Fruit fly (Drosophila melanogaster) whole organism, embryonic: ENCODE data around the gene spd-2.

Source experiments
- ATbp ChIP-seq: fragments of 200-800 bp; sonication (Bioruptor generic); optimal IDR thresholded peaks from 2 replicates; lab custom pipeline; 2017; ENCODE audit warnings: missing biosample characterization, mild to moderate bottlenecking, missing genetic modification characterization, missing genetic modification reagents
- Asciz ChIP-seq: fragments of 200-800 bp; sonication (Bioruptor generic); optimal IDR thresholded peaks from 2 replicates; lab custom pipeline; 2017; ENCODE audit warnings: missing biosample characterization, mild to moderate bottlenecking, missing genetic modification characterization, missing genetic modification reagents
- CG10209 ChIP-seq: fragments of 200-800 bp; sonication (Bioruptor generic); optimal IDR thresholded peaks from 3 replicates; lab custom pipeline; 2017; ENCODE audit warnings: missing biosample characterization, mild to moderate bottlenecking, missing genetic modification characterization, missing genetic modification reagents
- CG10431 ChIP-seq: fragments of 200-800 bp; sonication (Bioruptor generic); optimal IDR thresholded peaks from 3 replicates; lab custom pipeline; 2018; ENCODE audit warnings: missing biosample characterization, mild to moderate bottlenecking, missing genetic modification characterization
- CG10462 ChIP-seq: fragments of 200-800 bp; sonication (Bioruptor generic); optimal IDR thresholded peaks from 2 replicates; lab custom pipeline; 2016; ENCODE audit warnings: missing biosample characterization, missing genetic modification characterization
- CG10959 ChIP-seq: fragments of 200-800 bp; sonication (Bioruptor generic); IDR thresholded peaks from 2 replicates; pipeline ENCODE4 v1.3.6; 2022; ENCODE audit warnings: missing biosample characterization, missing genetic modification characterization
- CG11085 ChIP-seq: fragments of 200-800 bp; sonication (Bioruptor generic); IDR thresholded peaks from 2 replicates; pipeline ENCODE4 v1.3.6; 2022; ENCODE audit warnings: missing biosample characterization, missing genetic modification characterization
- CG11398 ChIP-seq: fragments of 200-800 bp; sonication (Bioruptor generic); optimal IDR thresholded peaks from 2 replicates; lab custom pipeline; 2016; ENCODE audit warnings: missing biosample characterization, missing genetic modification characterization
- CG12391 ChIP-seq: fragments of 200-800 bp; sonication (Bioruptor generic); optimal IDR thresholded peaks from 3 replicates; lab custom pipeline; 2018; ENCODE audit warnings: missing biosample characterization, mild to moderate bottlenecking, missing genetic modification characterization, moderate library complexity
- CG13287 ChIP-seq: fragments of 200-800 bp; sonication (Bioruptor generic); IDR thresholded peaks from 2 replicates; pipeline ENCODE4 v1.3.6; 2022; ENCODE audit warnings: missing biosample characterization, missing genetic modification characterization; ENCODE audit not compliant: partially characterized antibody
- CG18262 ChIP-seq: fragments of 200-800 bp; optimal IDR thresholded peaks from 3 replicates; lab custom pipeline; 2019; ENCODE audit warnings: missing biosample characterization, mild to moderate bottlenecking, missing genetic modification characterization, moderate library complexity
- CG43689 ChIP-seq: fragments of 200-800 bp; sonication (Bioruptor generic); IDR thresholded peaks from 2 replicates; pipeline ENCODE4 v1.3.6; 2022; ENCODE audit warnings: missing biosample characterization, missing genetic modification characterization
- CG5245 ChIP-seq: fragments of 200-800 bp; sonication (Bioruptor generic); optimal IDR thresholded peaks from 3 replicates; lab custom pipeline; 2016; ENCODE audit warnings: missing biosample characterization, missing genetic modification characterization
- CG6175 ChIP-seq: fragments of 200-800 bp; sonication (Bioruptor generic); IDR thresholded peaks from 3 replicates; pipeline ENCODE4 v1.3.6; 2022; ENCODE audit warnings: missing biosample characterization, missing genetic modification characterization
- CG6689 ChIP-seq: fragments of 200-800 bp; sonication (Bioruptor generic); IDR thresholded peaks from 2 replicates; pipeline ENCODE4 v1.3.6; 2022; ENCODE audit warnings: missing biosample characterization, missing genetic modification characterization
- CG6791 ChIP-seq: fragments of 200-800 bp; sonication (Bioruptor generic); IDR thresholded peaks from 3 replicates; pipeline ENCODE4 v1.3.6; 2022; ENCODE audit warnings: missing biosample characterization, missing genetic modification characterization; ENCODE audit not compliant: partially characterized antibody
- CG7271 ChIP-seq: fragments of 200-800 bp; sonication (Bioruptor generic); optimal IDR thresholded peaks from 2 replicates; lab custom pipeline; 2018; ENCODE audit warnings: missing biosample characterization, mild to moderate bottlenecking, missing genetic modification characterization, moderate library complexity
- CG7786 ChIP-seq: fragments of 200-800 bp; sonication (Bioruptor generic); optimal IDR thresholded peaks from 2 replicates; lab custom pipeline; 2016; ENCODE audit warnings: missing biosample characterization, missing genetic modification characterization
- Dll ChIP-seq: fragments of 200-800 bp; sonication (Bioruptor generic); IDR thresholded peaks from 4 replicates; pipeline ENCODE4 v1.3.6; 2022; ENCODE audit warnings: missing biosample characterization, missing genetic modification characterization; ENCODE audit not compliant: partially characterized antibody
- Doc3 ChIP-seq: fragments of 200-800 bp; sonication (Bioruptor generic); IDR thresholded peaks from 3 replicates; pipeline ENCODE4 v1.3.6; 2022; ENCODE audit warnings: missing biosample characterization, missing genetic modification characterization; ENCODE audit not compliant: partially characterized antibody
- Dref ChIP-seq: fragments of 200-800 bp; sonication (Bioruptor generic); IDR thresholded peaks from 2 replicates; pipeline ENCODE4 v1.3.6; 2022; ENCODE audit warnings: missing biosample characterization, missing genetic modification characterization
- E2f2 ChIP-seq: fragments of 200-800 bp; sonication (Bioruptor generic); IDR thresholded peaks from 2 replicates; pipeline ENCODE4 v1.3.6; 2022; ENCODE audit warnings: missing biosample characterization, missing genetic modification characterization
- Elba2 ChIP-seq: fragments of 200-800 bp; sonication (Bioruptor generic); optimal IDR thresholded peaks from 3 replicates; lab custom pipeline; 2016; ENCODE audit warnings: missing biosample characterization, missing genetic modification characterization
- Ets65A ChIP-seq: fragments of 200-800 bp; sonication (Bioruptor generic); peaks from one replicate; lab custom pipeline; 2016; ENCODE audit warnings: missing biosample characterization, missing genetic modification characterization
- Fer1 ChIP-seq: fragments of 200-800 bp; sonication (Bioruptor generic); optimal IDR thresholded peaks from 2 replicates; lab custom pipeline; 2017; ENCODE audit warnings: missing biosample characterization, mild to moderate bottlenecking, missing genetic modification characterization
- Lhr ChIP-seq: fragments of 200-800 bp; sonication (Bioruptor generic); optimal IDR thresholded peaks from 3 replicates; lab custom pipeline; 2017; ENCODE audit warnings: mild to moderate bottlenecking, missing biosample characterization, missing genetic modification reagents, missing genetic modification characterization
- MBD-R2 ChIP-seq: fragments of 200-800 bp; sonication (Bioruptor generic); IDR thresholded peaks from 2 replicates; pipeline ENCODE4 v1.3.6; 2022; ENCODE audit warnings: missing biosample characterization, missing genetic modification characterization
- Nf-YC ChIP-seq: fragments of 200-800 bp; optimal IDR thresholded peaks from 3 replicates; lab custom pipeline; 2019; ENCODE audit warnings: missing biosample characterization, mild to moderate bottlenecking, missing genetic modification characterization, moderate library complexity
- Optix ChIP-seq: fragments of 200-800 bp; sonication (Bioruptor generic); IDR thresholded peaks from 3 replicates; pipeline ENCODE4 v1.3.6; 2022; ENCODE audit warnings: missing biosample characterization, missing genetic modification characterization
- Rx ChIP-seq: fragments of 200-800 bp; sonication (Bioruptor generic); IDR thresholded peaks from 2 replicates; pipeline ENCODE4 v1.3.6; 2022; ENCODE audit warnings: missing biosample characterization, missing genetic modification characterization
- Tbp ChIP-seq: fragments of >200 bp; optimal IDR thresholded peaks from 2 replicates; lab custom pipeline; 2018; ENCODE audit warnings: missing biosample characterization, missing genetic modification characterization
- ap ChIP-seq: fragments of 200-800 bp; sonication (Bioruptor generic); IDR thresholded peaks from 2 replicates; pipeline ENCODE4 v1.3.6; 2022; ENCODE audit warnings: missing biosample characterization, missing genetic modification characterization
- cato ChIP-seq: fragments of 200-800 bp; sonication (Bioruptor generic); optimal IDR thresholded peaks from 2 replicates; lab custom pipeline; 2016; ENCODE audit warnings: missing biosample characterization, missing genetic modification characterization, borderline replicate concordance
- chinmo ChIP-seq: fragments of 200-800 bp; sonication (Bioruptor generic); IDR thresholded peaks from 4 replicates; pipeline ENCODE4 v1.3.6; 2022; ENCODE audit warnings: missing biosample characterization, missing genetic modification characterization; ENCODE audit not compliant: partially characterized antibody
- crp ChIP-seq, 2 experiments: fragments of 200-800 bp; sonication (Bioruptor generic); optimal IDR thresholded peaks; 2 replicates in 1 of 2; 3 replicates in 1 of 2; lab custom pipeline; 2017; ENCODE audit warnings: missing biosample characterization in 2 of 2, missing genetic modification characterization in 2 of 2, mild to moderate bottlenecking in 1 of 2, moderate library complexity in 1 of 2
- cwo ChIP-seq: fragments of 200-800 bp; sonication (Bioruptor generic); optimal IDR thresholded peaks from 3 replicates; lab custom pipeline; 2017; ENCODE audit warnings: missing biosample characterization, missing genetic modification characterization, mild to moderate bottlenecking, moderate library complexity, missing genetic modification reagents
- dpn ChIP-seq, 2 experiments: fragments of 200-800 bp; sonication (Bioruptor generic); optimal IDR thresholded peaks; 3 replicates each; lab custom pipeline; 2016; ENCODE audit warnings: missing biosample characterization in 2 of 2, missing genetic modification characterization in 2 of 2
- gem ChIP-seq: fragments of 200-800 bp; sonication (Bioruptor generic); optimal IDR thresholded peaks from 2 replicates; lab custom pipeline; 2019; ENCODE audit warnings: missing biosample characterization, mild to moderate bottlenecking, missing genetic modification characterization, moderate library complexity
- hth ChIP-seq: fragments of >200 bp; optimal IDR thresholded peaks from 2 replicates; lab custom pipeline; 2017; ENCODE audit warnings: inconsistent platforms
- kni ChIP-seq: fragments of 200-800 bp; sonication (Bioruptor generic); optimal IDR thresholded peaks from 3 replicates; lab custom pipeline; 2017; ENCODE audit warnings: mild to moderate bottlenecking, missing biosample characterization, missing genetic modification reagents, missing genetic modification characterization
- knrl ChIP-seq: fragments of 200-800 bp; sonication (Bioruptor generic); IDR thresholded peaks from 3 replicates; pipeline ENCODE4 v1.3.6; 2022; ENCODE audit warnings: missing biosample characterization, missing genetic modification characterization; ENCODE audit not compliant: partially characterized antibody
- nau ChIP-seq: fragments of 200-800 bp; sonication (Bioruptor generic); optimal IDR thresholded peaks from 3 replicates; lab custom pipeline; 2017; ENCODE audit warnings: missing biosample characterization, mild to moderate bottlenecking, missing genetic modification characterization, missing genetic modification reagents
- nmo ChIP-seq: fragments of 200-800 bp; sonication (Bioruptor generic); optimal IDR thresholded peaks from 2 replicates; lab custom pipeline; 2018; ENCODE audit warnings: missing biosample characterization, mild to moderate bottlenecking, missing genetic modification characterization, moderate library complexity
- oc ChIP-seq: fragments of 200-800 bp; sonication (Bioruptor generic); optimal IDR thresholded peaks from 2 replicates; lab custom pipeline; 2018; ENCODE audit warnings: missing biosample characterization, mild to moderate bottlenecking, missing genetic modification characterization, moderate library complexity
- phol ChIP-seq: fragments of 200-800 bp; sonication (Bioruptor generic); optimal IDR thresholded peaks from 3 replicates; lab custom pipeline; 2018; ENCODE audit warnings: missing biosample characterization, mild to moderate bottlenecking, missing genetic modification characterization, moderate library complexity
- pnt ChIP-seq: fragments of 200-800 bp; sonication (Bioruptor generic); optimal IDR thresholded peaks from 3 replicates; lab custom pipeline; 2016; ENCODE audit warnings: missing biosample characterization, missing genetic modification characterization
- repo ChIP-seq: fragments of 200-800 bp; sonication (Bioruptor generic); optimal IDR thresholded peaks from 2 replicates; lab custom pipeline; 2016; ENCODE audit warnings: missing biosample characterization, missing genetic modification characterization
- sisA ChIP-seq: fragments of 200-800 bp; sonication (Bioruptor generic); IDR thresholded peaks from 2 replicates; pipeline ENCODE4 v1.3.6; 2022; ENCODE audit warnings: missing biosample characterization, missing genetic modification characterization
- tio ChIP-seq: fragments of 200-800 bp; sonication (Bioruptor generic); optimal IDR thresholded peaks from 2 replicates; lab custom pipeline; 2017; ENCODE audit warnings: missing biosample characterization, missing genetic modification characterization, inconsistent platforms
- ttk ChIP-seq: fragments of 200-800 bp; sonication (Bioruptor generic); IDR thresholded peaks from 2 replicates; pipeline ENCODE4 v2.1.2; 2022; ENCODE audit warnings: missing biosample characterization, missing genetic modification characterization
- tup ChIP-seq: fragments of 200-800 bp; sonication (Bioruptor generic); optimal IDR thresholded peaks from 2 replicates; lab custom pipeline; 2016; ENCODE audit warnings: missing biosample characterization, mild to moderate bottlenecking, missing genetic modification characterization, moderate library complexity

The spd-2 gene

DNA sequence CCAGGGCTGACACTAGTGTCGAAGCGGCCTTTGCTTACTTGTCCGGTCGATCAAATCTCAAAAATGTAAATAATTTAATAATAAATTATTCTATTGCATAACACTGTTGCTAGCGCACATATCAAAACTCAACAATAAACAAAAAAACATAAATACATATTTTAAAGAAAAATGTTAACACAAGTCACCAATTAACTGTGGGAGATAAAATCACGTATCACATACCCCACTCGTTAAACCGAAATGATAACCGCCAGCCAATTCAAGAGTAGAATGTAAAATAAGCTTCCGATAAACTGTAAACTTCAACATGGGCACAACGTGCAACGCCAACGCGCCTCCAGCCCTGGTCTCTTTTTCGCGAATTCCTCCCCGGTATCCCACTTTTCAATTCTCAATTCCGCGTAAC is 7.9 kb upstream of the spd-2 start, which contains the start of gene Arts (continued):
- TF ChIP-seq oc (tag; lab: Kevin White, UChicago) (no peak), gem (tag; lab: Kevin White, UChicago) (peak; percentile 45), E2f2 (GFP tag; lab: Robert Waterston, UW) (no peak), Nf-YC (tag; lab: Kevin White, UChicago) (peak; percentile 40), tio (GFP tag; lab: Kevin White, UChicago) (no peak), CG6791 (GFP tag; lab: Robert Waterston, UW) (no peak), Asciz (GFP tag; lab: Kevin White, UChicago) (no peak), MBD-R2 (no peak), CG10959 (no peak), Dll (GFP tag; lab: Robert Waterston, UW) (no peak), CG5245 (GFP tag; lab: Kevin White, UChicago) (no peak), chinmo (GFP tag; lab: Robert Waterston, UW) (no peak), CG13287 (GFP tag; lab: Robert Waterston, UW) (no peak), cato (GFP tag; lab: Kevin White, UChicago) (no peak), Optix (GFP tag; lab: Robert Waterston, UW) (no peak), CG10209 (GFP tag; lab: Kevin White, UChicago) (peak; percentile 11), sisA (GFP tag; lab: Robert Waterston, UW) (no peak), kni (GFP tag; lab: Kevin White, UChicago) (no peak), cwo (GFP tag; lab: Kevin White, UChicago) (no peak), CG6175 (GFP tag; lab: Robert Waterston, UW) (no peak), hth (lab: Kevin White, UChicago) (no peak), Fer1 (GFP tag; lab: Kevin White, UChicago) (peak; percentile 37), ttk (GFP tag; lab: Robert Waterston, UW) (no peak), ap (GFP tag; lab: Robert Waterston, UW) (no peak), phol (tag; lab: Kevin White, UChicago) (peak; percentile 81), Lhr (GFP tag; lab: Kevin White, UChicago) (no peak), CG43689 (GFP tag; lab: Robert Waterston, UW) (no peak), CG10462 (GFP tag; lab: Kevin White, UChicago) (no peak), Dref (GFP tag; lab: Robert Waterston, UW) (no peak), Elba2 (no peak), CG18262 (tag; lab: Kevin White, UChicago) (peak; percentile 54), CG11085 (no peak), Tbp (no peak), ATbp (GFP tag; lab: Kevin White, UChicago) (no peak), pnt (GFP tag; lab: Kevin White, UChicago) (no peak), CG11398 (GFP tag; lab: Kevin White, UChicago) (no peak), Ets65A (GFP tag; lab: Kevin White, UChicago) (peak; percentile 68), nau (GFP tag; lab: Kevin White, UChicago) (no peak), CG6689 (GFP tag; lab: Robert Waterston, UW) (no peak), CG10431 (GFP tag; lab: Kevin White, UChicago) (no peak), Doc3 (GFP tag; lab: Robert Waterston, UW) (no peak), dpn (GFP tag; optimal IDR thresholded peaks at IDR 0.05; lab: Kevin White, UChicago) (peak in 1 of 2 experiments; percentile 7), nmo (GFP tag; lab: Kevin White, UChicago) (peak; percentile 49), CG7786 (GFP tag; lab: Kevin White, UChicago) (no peak), Rx (GFP tag; lab: Robert Waterston, UW) (no peak), CG7271 (tag; lab: Kevin White, UChicago) (no peak), crp (GFP tag; optimal IDR thresholded peaks at IDR 0.05; lab: Kevin White, UChicago) (no peak), CG12391 (peak; percentile 39), tup (GFP tag; lab: Kevin White, UChicago) (no peak), repo (GFP tag; lab: Kevin White, UChicago) (no peak), knrl (no peak)
